Worm (Caenorhabditis elegans) whole organism, dauer: ENCODE measurements around the gene F26F2.8.

Experiments
- unc-62 ChIP-seq: sonication (generic microtip); optimal IDR thresholded peaks from 2 replicates; lab custom pipeline; 2017; ENCODE audit warnings: missing biosample characterization, missing genetic modification reagents, missing genetic modification characterization

Gene F26F2.8

ce11 chrV:20573392-20573791 is 6.0 kb upstream of the F26F2.8 start, which contains the start of gene F26F2.5:
TSS of gene F26F2.5 (plus strand) at chrV:20573692.
- TF ChIP-seq unc-62 (GFP tag; lab: Kevin White, UChicago): no peak

DNA sequence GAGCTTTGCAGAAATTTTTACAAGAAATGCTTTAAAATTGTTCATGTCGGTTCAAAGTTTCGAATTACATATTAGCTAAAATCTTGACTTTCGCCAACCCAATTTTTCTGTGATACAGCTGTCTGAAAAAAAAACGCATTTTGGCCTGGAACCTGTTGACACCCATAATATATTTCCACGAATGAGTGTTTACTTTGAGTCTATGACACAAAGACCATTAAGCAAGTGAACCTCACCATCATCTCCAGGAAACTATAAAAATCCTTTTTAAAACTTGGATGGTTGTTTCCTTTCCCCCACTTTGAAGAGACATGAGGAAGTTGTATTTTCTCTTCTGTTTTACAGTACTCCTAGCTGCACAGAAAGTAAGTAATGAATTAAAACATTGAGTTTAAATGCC is 5.0 kb upstream of the F26F2.8 start, which contains the start of gene clec-263:
Gene clec-263 (plus strand): TSS at position 301 of the 400 bp plus-strand sequence.
- TF ChIP-seq unc-62 (GFP tag; lab: Kevin White, UChicago): no peak

- no peak for TF ChIP-seq unc-62 (GFP tag; lab: Kevin White, UChicago)
These were observed 4.5 kb upstream of the F26F2.8 start for ce11 chrV:20574872-20575271.

DNA sequence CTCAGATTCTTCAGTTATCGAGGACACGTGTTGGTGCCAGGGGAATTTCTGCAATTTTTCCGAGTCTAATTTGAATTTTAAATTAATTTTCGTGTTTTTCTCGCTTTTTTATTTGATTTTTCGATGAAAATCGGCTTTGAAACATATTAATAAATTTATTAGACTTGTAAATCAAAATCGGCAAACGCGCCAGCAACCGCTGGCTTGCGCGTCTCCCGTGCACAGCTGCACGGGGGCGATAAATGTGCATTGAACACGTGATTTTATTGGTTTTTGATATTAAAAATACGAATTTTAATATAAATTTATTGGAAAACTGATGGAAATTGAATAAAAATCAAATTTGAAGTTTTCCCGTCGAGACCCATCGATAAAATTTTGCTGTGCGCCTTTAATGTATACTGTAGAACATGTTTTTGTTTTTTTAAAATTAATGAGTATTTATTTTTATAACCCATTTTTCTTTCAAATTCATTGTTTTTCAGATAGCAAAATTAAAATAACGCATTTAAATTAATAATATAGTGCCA is 1.2 kb downstream of the F26F2.8 start, which contains the start of gene F26F2.7:
Gene F26F2.7 (plus strand): TSS at position 480 of the 530 bp plus-strand sequence.
- TF ChIP-seq unc-62 (GFP tag; lab: Kevin White, UChicago): no peak

- TF ChIP-seq unc-62 (GFP tag; lab: Kevin White, UChicago): no peak
These were observed 15.4 kb downstream of the F26F2.8 start, which contains the start of gene F26F2.10 for ce11 chrV:20594746-20595145. TSS of gene F26F2.10 (minus strand) at chrV:20594846.

DNA sequence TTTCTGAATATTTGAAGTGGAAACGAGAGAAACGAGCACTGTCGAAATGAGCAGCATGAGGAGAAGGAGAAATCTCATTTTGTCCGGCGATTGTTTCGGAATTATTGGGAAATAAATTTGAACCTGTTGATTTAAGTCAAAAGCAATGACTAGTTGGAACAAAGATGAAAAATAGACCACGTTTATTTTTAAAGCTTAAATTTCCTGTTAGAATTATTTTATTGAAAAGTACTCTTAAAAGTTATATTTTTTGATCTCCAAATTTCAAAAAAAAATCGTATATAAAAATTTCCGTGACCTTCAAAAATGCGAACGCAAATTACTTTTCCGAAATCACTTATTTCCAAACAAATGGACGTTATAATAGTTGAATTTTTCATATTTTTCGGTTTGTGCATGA is 16.3 kb downstream of the F26F2.8 start, which contains the start of gene F26F2.11:
Gene F26F2.11 (minus strand): TSS at position 101 of the 400 bp plus-strand sequence.
- TF ChIP-seq unc-62 (GFP tag; lab: Kevin White, UChicago): no peak

ce11 chrV:20597076-20597475 is 17.7 kb downstream of the F26F2.8 start, which contains the start of gene F46B3.1:
TSS of gene F46B3.1 (minus strand) at chrV:20597176.
- TF ChIP-seq unc-62 (GFP tag; lab: Kevin White, UChicago): no peak

DNA sequence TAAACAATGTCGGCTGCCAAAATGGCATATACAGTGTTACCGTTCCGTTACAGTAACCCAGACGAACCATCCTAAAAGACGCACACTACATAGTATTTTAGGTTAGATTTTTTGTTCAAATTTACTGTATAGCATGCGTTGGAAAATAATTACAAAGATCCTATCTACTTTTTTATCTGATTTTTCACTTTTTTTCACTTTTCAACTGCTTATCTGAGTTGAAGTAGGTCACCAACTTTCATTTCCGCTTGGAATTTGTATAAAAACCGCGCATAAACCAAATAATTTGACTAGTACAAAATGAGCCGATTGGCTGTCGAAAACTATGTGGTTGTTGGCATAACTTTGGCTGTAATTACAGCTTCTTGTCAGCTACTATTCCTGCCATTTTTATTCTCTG is 20.4 kb downstream of the F26F2.8 start, which contains the start of gene col-163:
Gene col-163 (plus strand): TSS at position 301 of the 400 bp plus-strand sequence.
- TF ChIP-seq unc-62 (GFP tag; lab: Kevin White, UChicago): no peak

ce11 chrV:20600704-20601103 is 21.4 kb downstream of the F26F2.8 start:
- no peak for TF ChIP-seq unc-62 (GFP tag; lab: Kevin White, UChicago)

ce11 chrV:20603014-20603413 is 23.7 kb downstream of the F26F2.8 start, which contains the start of gene ttr-11:
TSS of gene ttr-11 (plus strand) at chrV:20603314.
- TF ChIP-seq unc-62 (GFP tag; lab: Kevin White, UChicago): no peak

ce11 chrV:20604606-20605155 is 25.3 kb downstream of the F26F2.8 start, which contains the start of gene ttr-57:
TSS of gene ttr-57 (plus strand) at chrV:20605105.
- no peak for TF ChIP-seq unc-62 (GFP tag; lab: Kevin White, UChicago)

ce11 chrV:20606617-20607016 is 27.3 kb downstream of the F26F2.8 start, which contains the start of gene F46B3.23:
TSS of gene F46B3.23 (minus strand) at chrV:20606717.
- TF ChIP-seq unc-62 (GFP tag; lab: Kevin White, UChicago): no peak

ce11 chrV:20608688-20609087 is 29.3 kb downstream of the F26F2.8 start, which contains the start of gene ttr-12:
TSS of gene ttr-12 (minus strand) at chrV:20608788.
- no peak for TF ChIP-seq unc-62 (GFP tag; lab: Kevin White, UChicago)

ce11 chrV:20609494-20609893 is 30.1 kb downstream of the F26F2.8 start, which contains the start of gene grd-2:
TSS of gene grd-2 (plus strand) at chrV:20609794.
- no peak for TF ChIP-seq unc-62 (GFP tag; lab: Kevin White, UChicago)

- TF ChIP-seq unc-62 (GFP tag; lab: Kevin White, UChicago): no peak
These were observed 39.3 kb downstream of the F26F2.8 start, which contains the start of gene F46B3.7 for ce11 chrV:20618632-20619031. TSS of gene F46B3.7 (minus strand) at chrV:20618732.

- no peak for TF ChIP-seq unc-62 (GFP tag; lab: Kevin White, UChicago)
These were observed 43.7 kb downstream of the F26F2.8 start, which contains the start of gene F46B3.8 for ce11 chrV:20623060-20623459. TSS of gene F46B3.8 (minus strand) at chrV:20623160.
